Fruit fly (Drosophila melanogaster) whole organism, embryonic: ENCODE measurements around the gene Son.

Experiments used
- CG10209 ChIP-seq: fragments of 200-800 bp; sonication (Bioruptor generic); optimal IDR thresholded peaks from 3 replicates; lab custom pipeline; 2017; ENCODE audit warnings: missing biosample characterization, mild to moderate bottlenecking, missing genetic modification characterization, missing genetic modification reagents
- CG10366 ChIP-seq: fragments of 200-800 bp; sonication (Bioruptor generic); IDR thresholded peaks from 2 replicates; pipeline ENCODE4 v1.3.6; 2022; ENCODE audit warnings: missing biosample characterization, missing genetic modification characterization
- CG10431 ChIP-seq: fragments of 200-800 bp; sonication (Bioruptor generic); optimal IDR thresholded peaks from 3 replicates; lab custom pipeline; 2018; ENCODE audit warnings: missing biosample characterization, mild to moderate bottlenecking, missing genetic modification characterization
- CG10959 ChIP-seq: fragments of 200-800 bp; sonication (Bioruptor generic); IDR thresholded peaks from 2 replicates; pipeline ENCODE4 v1.3.6; 2022; ENCODE audit warnings: missing biosample characterization, missing genetic modification characterization
- CG12104 ChIP-seq: fragments of 200-800 bp; sonication (Bioruptor generic); optimal IDR thresholded peaks from 3 replicates; lab custom pipeline; 2016; ENCODE audit warnings: missing biosample characterization, missing genetic modification characterization
- CG12155 ChIP-seq: fragments of 200-800 bp; sonication (Bioruptor generic); optimal IDR thresholded peaks from 3 replicates; lab custom pipeline; 2016; ENCODE audit warnings: missing biosample characterization, missing genetic modification characterization
- CG14667 ChIP-seq: fragments of 200-800 bp; sonication (Bioruptor generic); IDR thresholded peaks from 2 replicates; pipeline ENCODE4 v1.3.6; 2022; ENCODE audit warnings: missing biosample characterization, missing genetic modification characterization
- CG14710 ChIP-seq: fragments of 200-800 bp; sonication (Bioruptor generic); optimal IDR thresholded peaks from 3 replicates; lab custom pipeline; 2019; ENCODE audit warnings: missing biosample characterization, mild to moderate bottlenecking, missing genetic modification characterization, moderate library complexity
- CG1792 ChIP-seq: fragments of 200-800 bp; sonication (Bioruptor generic); optimal IDR thresholded peaks from 2 replicates; lab custom pipeline; 2016; ENCODE audit warnings: missing biosample characterization, missing genetic modification characterization
- CG2116 ChIP-seq: fragments of 200-800 bp; sonication (Bioruptor generic); optimal IDR thresholded peaks from 3 replicates; lab custom pipeline; 2018; ENCODE audit warnings: missing biosample characterization, mild to moderate bottlenecking, missing genetic modification characterization
- CG30431 ChIP-seq: fragments of 200-800 bp; sonication (Bioruptor generic); optimal IDR thresholded peaks from 2 replicates; lab custom pipeline; 2017; ENCODE audit warnings: missing biosample characterization, missing genetic modification characterization
- CG3163 ChIP-seq: fragments of 200-800 bp; sonication (Bioruptor generic); optimal IDR thresholded peaks from 3 replicates; lab custom pipeline; 2016; ENCODE audit warnings: missing biosample characterization, missing genetic modification characterization
- CG32772 ChIP-seq: fragments of 200-800 bp; sonication (Bioruptor generic); IDR thresholded peaks from 2 replicates; pipeline ENCODE4 v1.3.6; 2022; ENCODE audit warnings: missing biosample characterization, missing genetic modification characterization
- CG42726 ChIP-seq: fragments of 200-800 bp; sonication (Bioruptor generic); IDR thresholded peaks from 2 replicates; pipeline ENCODE4 v1.3.6; 2022; ENCODE audit warnings: missing biosample characterization, missing genetic modification characterization; ENCODE audit not compliant: partially characterized antibody
- CG4404 ChIP-seq: fragments of 200-800 bp; sonication (Bioruptor generic); IDR thresholded peaks from 2 replicates; pipeline ENCODE4 v1.3.6; 2022; ENCODE audit warnings: missing biosample characterization, missing genetic modification characterization
- CG6175 ChIP-seq: fragments of 200-800 bp; sonication (Bioruptor generic); IDR thresholded peaks from 3 replicates; pipeline ENCODE4 v1.3.6; 2022; ENCODE audit warnings: missing biosample characterization, missing genetic modification characterization
- CG7556 ChIP-seq: fragments of 200-800 bp; sonication (Bioruptor generic); optimal IDR thresholded peaks from 2 replicates; lab custom pipeline; 2017; ENCODE audit warnings: missing biosample characterization, mild to moderate bottlenecking, missing genetic modification characterization
- CG7928 ChIP-seq: fragments of 200-800 bp; sonication (Bioruptor generic); optimal IDR thresholded peaks from 2 replicates; lab custom pipeline; 2017; ENCODE audit warnings: missing biosample characterization, mild to moderate bottlenecking, missing genetic modification characterization
- CG7963 ChIP-seq: fragments of 200-800 bp; sonication (Bioruptor generic); IDR thresholded peaks from 3 replicates; pipeline ENCODE4 v1.3.6; 2022; ENCODE audit warnings: missing biosample characterization, missing genetic modification characterization; ENCODE audit not compliant: partially characterized antibody
- CG8944 ChIP-seq: fragments of 200-800 bp; sonication (Bioruptor generic); optimal IDR thresholded peaks from 3 replicates; lab custom pipeline; 2016; ENCODE audit warnings: missing biosample characterization, missing genetic modification characterization
- CoRest ChIP-seq: fragments of 200-800 bp; sonication (Bioruptor generic); optimal IDR thresholded peaks from 3 replicates; lab custom pipeline; 2018; ENCODE audit warnings: missing biosample characterization, mild to moderate bottlenecking, missing genetic modification characterization, moderate library complexity
- Deaf1 ChIP-seq: fragments of 200-800 bp; optimal IDR thresholded peaks from 3 replicates; lab custom pipeline; 2019; ENCODE audit warnings: missing biosample characterization, mild to moderate bottlenecking, missing genetic modification characterization, moderate library complexity
- Dip2 ChIP-seq: fragments of 200-800 bp; sonication (Bioruptor generic); IDR thresholded peaks from 2 replicates; pipeline ENCODE4 v1.3.6; 2022; ENCODE audit warnings: missing biosample characterization, missing genetic modification characterization
- ERR ChIP-seq: fragments of 200-800 bp; sonication (Bioruptor generic); optimal IDR thresholded peaks from 2 replicates; lab custom pipeline; 2016; ENCODE audit warnings: missing biosample characterization, missing genetic modification characterization
- Elba2 ChIP-seq: fragments of 200-800 bp; sonication (Bioruptor generic); optimal IDR thresholded peaks from 3 replicates; lab custom pipeline; 2016; ENCODE audit warnings: missing biosample characterization, missing genetic modification characterization
- Fer1 ChIP-seq: fragments of 200-800 bp; sonication (Bioruptor generic); optimal IDR thresholded peaks from 2 replicates; lab custom pipeline; 2017; ENCODE audit warnings: missing biosample characterization, mild to moderate bottlenecking, missing genetic modification characterization
- Gug ChIP-seq: fragments of 200-800 bp; sonication (Bioruptor generic); IDR thresholded peaks from 4 replicates; pipeline ENCODE4 v1.3.6; 2022; ENCODE audit warnings: missing biosample characterization, missing genetic modification characterization
- H15 ChIP-seq: fragments of 200-800 bp; sonication (Bioruptor generic); IDR thresholded peaks from 3 replicates; pipeline ENCODE4 v1.3.6; 2022; ENCODE audit warnings: missing biosample characterization, missing genetic modification characterization
- Lim3 ChIP-seq: fragments of 200-800 bp; sonication (Bioruptor generic); IDR thresholded peaks from 2 replicates; pipeline ENCODE4 v1.3.6; 2022; ENCODE audit warnings: missing biosample characterization, missing genetic modification characterization
- Mad ChIP-seq: fragments of 200-800 bp; sonication (Bioruptor generic); optimal IDR thresholded peaks from 2 replicates; lab custom pipeline; 2016; ENCODE audit warnings: missing biosample characterization, missing genetic modification characterization
- Max ChIP-seq: fragments of 200-800 bp; sonication (Bioruptor generic); optimal IDR thresholded peaks from 2 replicates; lab custom pipeline; 2016; ENCODE audit warnings: missing biosample characterization, mild to moderate bottlenecking, missing genetic modification characterization
- Mes4 ChIP-seq: fragments of 200-800 bp; sonication (Bioruptor generic); optimal IDR thresholded peaks from 2 replicates; lab custom pipeline; 2016; ENCODE audit warnings: missing biosample characterization, missing genetic modification characterization
- Nf-YA ChIP-seq: fragments of 200-800 bp; sonication (Bioruptor generic); IDR thresholded peaks from 2 replicates; pipeline ENCODE4 v1.3.6; 2022; ENCODE audit warnings: missing biosample characterization, missing genetic modification characterization
- Nf-YB ChIP-seq: fragments of 200-800 bp; sonication (Bioruptor generic); optimal IDR thresholded peaks from 3 replicates; lab custom pipeline; 2019; ENCODE audit warnings: missing biosample characterization, mild to moderate bottlenecking, missing genetic modification characterization, moderate library complexity
- PHDP ChIP-seq: fragments of 200-800 bp; sonication (Bioruptor generic); optimal IDR thresholded peaks from 3 replicates; lab custom pipeline; 2018; ENCODE audit warnings: missing biosample characterization, mild to moderate bottlenecking, missing genetic modification characterization, moderate library complexity
- Pdp1 ChIP-seq, 2 experiments: fragments of 200-800 bp; sonication (Bioruptor generic); optimal IDR thresholded peaks; 3 replicates each; lab custom pipeline; 2016; ENCODE audit warnings: missing biosample characterization in 2 of 2, missing genetic modification characterization in 2 of 2, mild to moderate bottlenecking in 1 of 2, moderate library complexity in 1 of 2
- Rx ChIP-seq: fragments of 200-800 bp; sonication (Bioruptor generic); IDR thresholded peaks from 2 replicates; pipeline ENCODE4 v1.3.6; 2022; ENCODE audit warnings: missing biosample characterization, missing genetic modification characterization
- crol ChIP-seq: fragments of 200-800 bp; sonication (Bioruptor generic); IDR thresholded peaks from 2 replicates; pipeline ENCODE4 v1.3.6; 2022; ENCODE audit warnings: missing biosample characterization, missing genetic modification characterization
- danr ChIP-seq: fragments of 200-800 bp; sonication (Bioruptor generic); IDR thresholded peaks from 2 replicates; pipeline ENCODE4 v1.3.6; 2022; ENCODE audit warnings: missing biosample characterization, missing genetic modification characterization
- esg ChIP-seq: fragments of 200-800 bp; sonication (Bioruptor generic); conservative IDR thresholded peaks from 2 replicates; pipeline ENCODE4 v1.3.6; 2022; ENCODE audit warnings: missing biosample characterization, missing genetic modification characterization
- eve ChIP-seq, 2 experiments: fragments of >200 bp; optimal IDR thresholded peaks; 2 replicates each; lab custom pipeline; 2017; ENCODE audit warnings: missing biosample characterization in 2 of 2, missing genetic modification characterization in 2 of 2
- fd64A ChIP-seq: fragments of 200-800 bp; sonication (Bioruptor generic); optimal IDR thresholded peaks from 3 replicates; lab custom pipeline; 2018; ENCODE audit warnings: missing biosample characterization, mild to moderate bottlenecking, missing genetic modification characterization
- fd96Cb ChIP-seq: fragments of 200-800 bp; sonication (Bioruptor generic); optimal IDR thresholded peaks from 2 replicates; lab custom pipeline; 2018; ENCODE audit warnings: missing biosample characterization, mild to moderate bottlenecking, missing genetic modification characterization, moderate library complexity
- gro ChIP-seq: fragments of 200-800 bp; sonication (Bioruptor generic); optimal IDR thresholded peaks from 2 replicates; lab custom pipeline; 2016; ENCODE audit warnings: missing biosample characterization, missing genetic modification characterization
- klu ChIP-seq: fragments of 200-800 bp; sonication (Bioruptor generic); IDR thresholded peaks from 2 replicates; pipeline ENCODE4 v1.3.6; 2022; ENCODE audit warnings: missing biosample characterization, missing genetic modification characterization
- nom ChIP-seq: fragments of 200-800 bp; sonication (Bioruptor generic); optimal IDR thresholded peaks from 2 replicates; lab custom pipeline; 2017; ENCODE audit warnings: missing biosample characterization, missing genetic modification characterization, mild to moderate bottlenecking, moderate library complexity, missing genetic modification reagents
- onecut ChIP-seq: fragments of 200-800 bp; sonication (Bioruptor generic); IDR thresholded peaks from 2 replicates; pipeline ENCODE4 v1.3.6; 2022; ENCODE audit warnings: missing biosample characterization, missing genetic modification characterization
- peb ChIP-seq: fragments of 200-800 bp; sonication (Bioruptor generic); IDR thresholded peaks from 2 replicates; pipeline ENCODE4 v1.3.6; 2022; ENCODE audit warnings: missing biosample characterization, missing genetic modification characterization
- seq ChIP-seq: fragments of 200-800 bp; sonication (Bioruptor generic); IDR thresholded peaks from 2 replicates; pipeline ENCODE4 v1.3.6; 2022; ENCODE audit warnings: missing biosample characterization, missing genetic modification characterization
- shn ChIP-seq: fragments of 200-800 bp; sonication (Bioruptor generic); optimal IDR thresholded peaks from 3 replicates; lab custom pipeline; 2016; ENCODE audit warnings: missing biosample characterization, missing genetic modification characterization
- unpg ChIP-seq: fragments of 200-800 bp; sonication (Bioruptor generic); optimal IDR thresholded peaks from 3 replicates; lab custom pipeline; 2018; ENCODE audit warnings: missing biosample characterization, mild to moderate bottlenecking, missing genetic modification characterization, moderate library complexity

Son gene

dm6 chr3R:9613124-9613523, 35.3 kb downstream of the Son start (continued):
- TF ChIP-seq CG12104 (GFP tag; lab: Kevin White, UChicago) (no peak), Dip2 (GFP tag; lab: Robert Waterston, UW) (no peak), PHDP (tag; lab: Kevin White, UChicago) (peak; percentile 71), onecut (GFP tag; lab: Robert Waterston, UW) (peak; percentile 20; the same call in 1 of the 2 replicates), H15 (GFP tag; lab: Robert Waterston, UW) (0 out of 3 replicates have a peak, but pooled peaks have one; percentile 39), CG32772 (no peak; the same call in 1 of the 2 replicates), Pdp1 (GFP tag; optimal IDR thresholded peaks at IDR 0.05; lab: Kevin White, UChicago) (peak; percentile 52 to 54), Lim3 (GFP tag; lab: Robert Waterston, UW) (no peak), Nf-YB (GFP tag; lab: Kevin White, UChicago) (peak; percentile 9), Deaf1 (tag; lab: Kevin White, UChicago) (peak; percentile 13), gro (GFP tag; lab: Kevin White, UChicago) (peak; percentile 16), Mad (GFP tag; lab: Kevin White, UChicago) (peak; percentile 15), CG30431 (peak; percentile 33), Gug (peak; percentile 48; the same call in 3 of the 4 replicates), CG1792 (GFP tag; lab: Kevin White, UChicago) (peak; percentile 59), Fer1 (GFP tag; lab: Kevin White, UChicago) (peak; percentile 80), CG10209 (GFP tag; lab: Kevin White, UChicago) (peak; percentile 49), fd96Cb (tag; lab: Kevin White, UChicago) (peak; percentile 66), fd64A (GFP tag; lab: Kevin White, UChicago) (no peak), CG14710 (tag; lab: Kevin White, UChicago) (peak; percentile 12), CG10959 (GFP tag; lab: Robert Waterston, UW) (no peak), Rx (GFP tag; lab: Robert Waterston, UW) (no peak; the same call in 1 of the 2 replicates), crol (GFP tag; lab: Robert Waterston, UW) (no peak), CG10431 (no peak), CG7556 (GFP tag; lab: Kevin White, UChicago) (peak; percentile 46), CG8944 (GFP tag; lab: Kevin White, UChicago) (peak; percentile 60), klu (GFP tag; lab: Robert Waterston, UW) (0 out of 2 replicates have a peak, but pooled peaks have one; percentile 33), shn (GFP tag; lab: Kevin White, UChicago) (no peak), CG12155 (GFP tag; lab: Kevin White, UChicago) (peak; percentile 22), Elba2 (GFP tag; lab: Kevin White, UChicago) (no peak), ERR (GFP tag; lab: Kevin White, UChicago) (peak; percentile 24), Nf-YA (GFP tag; lab: Robert Waterston, UW) (peak; percentile 44; the same call in 1 of the 2 replicates), eve (GFP tag; optimal IDR thresholded peaks at IDR 0.05; lab: Kevin White, UChicago) (peak in 1 of 2 experiments; percentile 56), esg (peak; percentile 57), Mes4 (GFP tag; lab: Kevin White, UChicago) (no peak), CoRest (tag; lab: Kevin White, UChicago) (peak; percentile 28), CG14667 (no peak), CG42726 (no peak), CG6175 (GFP tag; lab: Robert Waterston, UW) (no peak), danr (no peak), CG7928 (peak; percentile 12), CG3163 (no peak), peb (GFP tag; lab: Robert Waterston, UW) (no peak), nom (GFP tag; lab: Kevin White, UChicago) (no peak), CG4404 (GFP tag; lab: Robert Waterston, UW) (no peak), seq (GFP tag; lab: Robert Waterston, UW) (peak; percentile 69), CG10366 (peak; percentile 59; the same call in 1 of the 2 replicates), CG2116 (GFP tag; lab: Kevin White, UChicago) (no peak), Max (peak; percentile 46), CG7963 (GFP tag; lab: Robert Waterston, UW) (no peak), unpg (GFP tag; lab: Kevin White, UChicago) (peak; percentile 67)
